Worm (Caenorhabditis elegans) whole organism, L4 larva: Measurements from ENCODE around the gene kin-18.

Source experiments
- Y5F2A.4 ChIP-seq: fragments of 200-800 bp; sonication (Bioruptor generic); optimal IDR thresholded peaks from 2 replicates; lab custom pipeline; 2018; ENCODE audit warnings: mild to moderate bottlenecking, missing genetic modification characterization, missing compliant biosample characterization
- ZK546.5 ChIP-seq, 2 experiments: sonication (generic microtip); optimal IDR thresholded peaks; 2 replicates each; lab custom pipeline; 2017; ENCODE audit warnings: missing biosample characterization in 2 of 2, missing genetic modification characterization in 2 of 2
- ama-1 ChIP-seq: fragments of 150-350 bp; optimal IDR thresholded peaks from 2 replicates; lab custom pipeline; 2014; ENCODE audit warnings: inconsistent platforms, mixed read lengths
- ceh-32 ChIP-seq: sonication (generic microtip); optimal IDR thresholded peaks from 2 replicates; lab custom pipeline; 2016; ENCODE audit warnings: mild to moderate bottlenecking, missing genetic modification characterization, missing compliant biosample characterization; ENCODE audit not compliant: poor library complexity
- jun-1 ChIP-seq: fragments of 150-350 bp; optimal IDR thresholded peaks from 2 replicates; lab custom pipeline; 2014; ENCODE audit warnings: missing biosample characterization, missing genetic modification reagents, missing genetic modification characterization
- madf-5 ChIP-seq, 2 experiments: fragments of 200-800 bp; sonication (Bioruptor generic); IDR thresholded peaks; 2 replicates each; pipeline ENCODE4 v1.3.6; 2022; ENCODE audit warnings: missing compliant biosample characterization in 2 of 2, missing genetic modification characterization in 2 of 2
- mdl-1 ChIP-seq, 2 experiments: fragments of 150-350 bp in 1 of 2; sonication (generic microtip) in 1 of 2; optimal IDR thresholded peaks; 2 replicates each; lab custom pipeline; 2014 to 2017; ENCODE audit warnings: missing biosample characterization in 2 of 2, missing genetic modification characterization in 2 of 2
- pqm-1 ChIP-seq: sonication (generic microtip); optimal IDR thresholded peaks from 2 replicates; lab custom pipeline; 2017; ENCODE audit warnings: missing biosample characterization, missing genetic modification characterization
- snpc-4 ChIP-seq: fragments of 150-350 bp; optimal IDR thresholded peaks from 2 replicates; lab custom pipeline; 2014; ENCODE audit warnings: missing biosample characterization, missing genetic modification characterization
- tra-1 ChIP-seq: fragments of 200-800 bp; sonication (Bioruptor generic); IDR thresholded peaks from 2 replicates; pipeline ENCODE4 v1.3.6; 2022; ENCODE audit warnings: missing genetic modification reagents, missing genetic modification characterization, missing compliant biosample characterization
- zag-1 ChIP-seq: fragments of 150-350 bp; optimal IDR thresholded peaks from 2 replicates; lab custom pipeline; 2014; ENCODE audit warnings: missing biosample characterization, missing genetic modification characterization

- TF ChIP-seq pqm-1 (tag; lab: Kevin White, UChicago) (no peak), zag-1 (tag; lab: Kevin White, UChicago) (no peak), snpc-4 (tag; lab: Kevin White, UChicago) (no peak), madf-5 (GFP tag; IDR thresholded peaks at IDR 0.05; lab: Robert Waterston, UW) (no peak), ZK546.5 (tag; optimal IDR thresholded peaks at IDR 0.05; lab: Kevin White, UChicago) (no peak), jun-1 (no peak), ama-1 (lab: Kevin White, UChicago) (no peak), ceh-32 (no peak), tra-1 (GFP tag; lab: Robert Waterston, UW) (no peak), mdl-1 (tag; optimal IDR thresholded peaks at IDR 0.05; lab: Kevin White, UChicago) (no peak), Y5F2A.4 (GFP tag; lab: Kevin White, UChicago) (no peak)
These were observed 8.2 kb upstream of the kin-18 start for ce11 chrIII:6110187-6110586.
